Worm (Caenorhabditis elegans) whole organism, L4 larva: Measurements from ENCODE around the gene ugt-66.
"Not testable (repeated sequence)": the region's sequence is repeated elsewhere in the genome, so short reads cannot be mapped to it uniquely, and the experiment has no call there.

Experiments used
- T20F7.1 ChIP-seq: fragments of 200-800 bp; sonication (Bioruptor generic); optimal IDR thresholded peaks from 2 replicates; lab custom pipeline; 2018; ENCODE audit warnings: mild to moderate bottlenecking, missing genetic modification characterization, missing compliant biosample characterization
- ama-1 ChIP-seq: fragments of 150-350 bp; optimal IDR thresholded peaks from 2 replicates; lab custom pipeline; 2014; ENCODE audit warnings: inconsistent platforms, mixed read lengths
- ces-1 ChIP-seq: fragments of 150-350 bp; sonication (generic microtip); optimal IDR thresholded peaks from 4 replicates; lab custom pipeline; 2014; ENCODE audit warnings: missing biosample characterization, missing genetic modification reagents, missing genetic modification characterization
- gei-8 ChIP-seq: fragments of 200-800 bp; sonication (Bioruptor generic); optimal IDR thresholded peaks from 2 replicates; lab custom pipeline; 2018; ENCODE audit warnings: mild to moderate bottlenecking, missing genetic modification characterization, missing compliant biosample characterization
- hlh-30 ChIP-seq: sonication (generic microtip); optimal IDR thresholded peaks from 2 replicates; lab custom pipeline; 2017; ENCODE audit warnings: antibody characterized with exemption, mild to moderate bottlenecking, missing genetic modification characterization, missing compliant biosample characterization; ENCODE audit not compliant: insufficient read depth
- jun-1 ChIP-seq: fragments of 150-350 bp; optimal IDR thresholded peaks from 2 replicates; lab custom pipeline; 2014; ENCODE audit warnings: missing biosample characterization, missing genetic modification reagents, missing genetic modification characterization
- madf-9 ChIP-seq: fragments of 200-800 bp; sonication (Bioruptor generic); conservative IDR thresholded peaks from 2 replicates; pipeline ENCODE4 v1.3.6; 2022; ENCODE audit warnings: missing genetic modification reagents, missing genetic modification characterization, missing compliant biosample characterization
- mdt-29 ChIP-seq: fragments of 200-800 bp; sonication (Bioruptor generic); IDR thresholded peaks from 2 replicates; pipeline ENCODE4 v1.3.6; 2022; ENCODE audit warnings: missing genetic modification reagents, missing genetic modification characterization, missing compliant biosample characterization
- pha-4 ChIP-seq, 2 experiments: fragments of 150-350 bp in 1 of 2; fragments of 200-800 bp in 1 of 2; sonication (Bioruptor generic) in 1 of 2; IDR thresholded peaks in 1 of 2; optimal IDR thresholded peaks in 1 of 2; 2 replicates each; pipeline versions ENCODE4 v1.3.6 to Lab custom; 2014 to 2022; ENCODE audit warnings: missing genetic modification characterization in 2 of 2, missing genetic modification reagents in 2 of 2, missing biosample characterization in 1 of 2, missing compliant biosample characterization in 1 of 2
- unc-130 ChIP-seq: sonication (generic microtip); optimal IDR thresholded peaks from 2 replicates; lab custom pipeline; 2016; ENCODE audit warnings: missing genetic modification reagents, missing genetic modification characterization, missing compliant biosample characterization
- ztf-11 ChIP-seq: fragments of 150-350 bp; optimal IDR thresholded peaks from 2 replicates; lab custom pipeline; 2014; ENCODE audit warnings: missing biosample characterization, missing genetic modification characterization

DNA sequence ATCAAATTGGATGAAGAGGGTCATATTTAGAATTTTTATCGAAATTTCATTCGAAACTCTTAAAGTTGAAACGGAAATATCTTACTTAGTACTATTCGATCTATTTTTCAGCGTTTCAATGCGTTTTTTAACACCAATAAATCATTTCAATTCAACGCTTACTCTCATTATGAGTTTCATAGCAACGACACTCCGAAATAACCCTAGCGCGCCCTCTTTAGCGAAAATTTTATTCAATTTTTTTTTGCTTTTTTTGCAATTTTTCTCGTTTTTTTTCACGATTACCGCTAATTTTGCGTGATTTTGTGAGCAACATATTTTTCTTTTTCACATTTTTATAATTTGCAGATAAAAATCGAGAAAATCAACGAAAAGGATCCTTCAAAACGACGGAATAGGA is 42.3 kb downstream of the ugt-66 start:
- not testable (repeated sequence) for TF ChIP-seq madf-9 (GFP tag; lab: Robert Waterston, UW); pha-4 (GFP tag; IDR thresholded peaks at IDR 0.05; lab: Robert Waterston, UW); pha-4 (tag; optimal IDR thresholded peaks at IDR 0.05; lab: Kevin White, UChicago); unc-130 (GFP tag; lab: Kevin White, UChicago); T20F7.1 (GFP tag; lab: Kevin White, UChicago); ama-1 (lab: Kevin White, UChicago); jun-1 (tag; lab: Kevin White, UChicago); gei-8 (GFP tag; lab: Kevin White, UChicago); mdt-29 (GFP tag; lab: Robert Waterston, UW); ztf-11 (tag; lab: Kevin White, UChicago); hlh-30 (tag; lab: Kevin White, UChicago); ces-1 (GFP tag; lab: Kevin White, UChicago)
